Fruit fly (Drosophila melanogaster) whole organism, wandering third instar larva: ENCODE data around the gene Snx3.

ENCODE experiments used
- GATAd ChIP-seq: sonication (Bioruptor generic); optimal IDR thresholded peaks from 2 replicates; lab custom pipeline; 2016; ENCODE audit warnings: missing biosample characterization, missing genetic modification characterization
- Hr78 ChIP-seq: fragments of >200 bp; optimal IDR thresholded peaks from 2 replicates; lab custom pipeline; 2017; ENCODE audit warnings: missing biosample characterization, missing genetic modification characterization
- Mio ChIP-seq: sonication (Bioruptor generic); optimal IDR thresholded peaks from 2 replicates; lab custom pipeline; 2016; ENCODE audit warnings: missing biosample characterization, missing genetic modification characterization
- Vsx2 ChIP-seq: fragments of 200-300, 225-300 bp; sonication (Bioruptor generic); optimal IDR thresholded peaks from 2 replicates; lab custom pipeline; 2018; ENCODE audit warnings: missing biosample characterization, missing genetic modification characterization; ENCODE audit not compliant: partially characterized antibody
- br ChIP-seq: fragments of 200-800 bp; sonication (Bioruptor generic); optimal IDR thresholded peaks from 2 replicates; lab custom pipeline; 2016; ENCODE audit warnings: missing biosample characterization, missing genetic modification characterization
- brk ChIP-seq: fragments of 200-800 bp; sonication (Bioruptor generic); optimal IDR thresholded peaks from 2 replicates; lab custom pipeline; 2016; ENCODE audit warnings: missing biosample characterization, mild to moderate bottlenecking, missing genetic modification characterization
- dsf ChIP-seq: sonication (Bioruptor generic); optimal IDR thresholded peaks from 2 replicates; lab custom pipeline; 2016; ENCODE audit warnings: missing biosample characterization, missing genetic modification characterization, borderline replicate concordance
- lola ChIP-seq: fragments of >200 bp; optimal IDR thresholded peaks from 2 replicates; lab custom pipeline; 2017; ENCODE audit warnings: missing biosample characterization, missing genetic modification characterization
- rgr ChIP-seq: fragments of 200-800 bp; sonication (Bioruptor generic); optimal IDR thresholded peaks from 3 replicates; lab custom pipeline; 2016; ENCODE audit warnings: missing biosample characterization, mild to moderate bottlenecking, missing genetic modification characterization
- sage ChIP-seq: fragments of 200-800 bp; sonication (Bioruptor generic); optimal IDR thresholded peaks from 2 replicates; lab custom pipeline; 2016; ENCODE audit warnings: missing biosample characterization, mild to moderate bottlenecking, missing genetic modification characterization
- sv ChIP-seq: fragments of 200-800 bp; sonication (Bioruptor generic); optimal IDR thresholded peaks from 3 replicates; lab custom pipeline; 2016; ENCODE audit warnings: missing biosample characterization, missing genetic modification characterization

- TF ChIP-seq rgr (GFP tag; lab: Kevin White, UChicago) = no peak
- no peak for TF ChIP-seq brk (GFP tag; lab: Kevin White, UChicago)
- no peak for TF ChIP-seq br (GFP tag; lab: Kevin White, UChicago)
- no peak for TF ChIP-seq lola (GFP tag; lab: Kevin White, UChicago)
- TF ChIP-seq GATAd (GFP tag; lab: Kevin White, UChicago) = no peak
- TF ChIP-seq Hr78 (GFP tag; lab: Kevin White, UChicago) = no peak
- TF ChIP-seq sv (GFP tag; lab: Kevin White, UChicago) = no peak
- TF ChIP-seq Vsx2 (GFP tag; lab: Kevin White, UChicago) = no peak
- no peak for TF ChIP-seq Mio (GFP tag; lab: Kevin White, UChicago)
- no peak for TF ChIP-seq dsf (GFP tag; lab: Kevin White, UChicago)
- TF ChIP-seq sage (GFP tag; lab: Kevin White, UChicago) = no peak
Observed at dm6 chr3R:12645771-12646317, 18.0 kb downstream of the Snx3 start.
